Worm (Caenorhabditis elegans): ENCODE results near the gene cux-7.

ce11 chrIII:7526974-7527466, 6.4 kb upstream of the cux-7 start:
- no peak for TF ChIP-seq ceh-82 (tag; optimal IDR thresholded peaks at IDR 0.05)
- TF ChIP-seq nhr-76 (tag; optimal IDR thresholded peaks at IDR 0.05), result no peak
- no peak for TF ChIP-seq unc-39 (tag; optimal IDR thresholded peaks at IDR 0.05)
- no peak for TF ChIP-seq set-16 (GFP tag; IDR thresholded peaks at IDR 0.05)

All from whole organism, L4 larva.